Fruit fly (Drosophila melanogaster) whole organism, wandering third instar larva: Measurements from ENCODE around the gene DIP-gamma.

ENCODE experiments used
- Abd-B ChIP-seq: fragments of >200 bp; optimal IDR thresholded peaks from 2 replicates; lab custom pipeline; 2017; ENCODE audit warnings: missing biosample characterization, missing genetic modification characterization
- CG32264 ChIP-seq: fragments of 200-800 bp; sonication (Bioruptor generic); optimal IDR thresholded peaks from 2 replicates; lab custom pipeline; 2016; ENCODE audit warnings: missing biosample characterization, missing genetic modification characterization
- CG9705 ChIP-seq: fragments of 200-800 bp; sonication (Bioruptor generic); optimal IDR thresholded peaks from 2 replicates; lab custom pipeline; 2018; ENCODE audit warnings: missing biosample characterization, mild to moderate bottlenecking, missing genetic modification characterization
- CrebA ChIP-seq: fragments of 200-800 bp; sonication (Bioruptor generic); optimal IDR thresholded peaks from 2 replicates; lab custom pipeline; 2016; ENCODE audit warnings: missing biosample characterization, mild to moderate bottlenecking, missing genetic modification characterization, borderline replicate concordance
- Dfd ChIP-seq: fragments of >200 bp; optimal IDR thresholded peaks from 2 replicates; lab custom pipeline; 2017; ENCODE audit warnings: missing biosample characterization, missing genetic modification characterization
- Dif ChIP-seq: fragments of 200-275, 200-300 bp; sonication (Bioruptor generic); optimal IDR thresholded peaks from 2 replicates; lab custom pipeline; 2018; ENCODE audit warnings: missing biosample characterization, missing genetic modification characterization; ENCODE audit not compliant: partially characterized antibody
- GATAd ChIP-seq: sonication (Bioruptor generic); optimal IDR thresholded peaks from 2 replicates; lab custom pipeline; 2016; ENCODE audit warnings: missing biosample characterization, missing genetic modification characterization
- HLH106 ChIP-seq: fragments of 200-800 bp; optimal IDR thresholded peaks from 3 replicates; lab custom pipeline; 2019; ENCODE audit warnings: missing biosample characterization, mild to moderate bottlenecking, missing genetic modification characterization, moderate library complexity
- Hnf4 ChIP-seq: fragments of 200-800 bp; sonication (Bioruptor generic); optimal IDR thresholded peaks from 2 replicates; lab custom pipeline; 2016; ENCODE audit warnings: missing biosample characterization, mild to moderate bottlenecking, missing genetic modification characterization
- Hr78 ChIP-seq: fragments of >200 bp; optimal IDR thresholded peaks from 2 replicates; lab custom pipeline; 2017; ENCODE audit warnings: missing biosample characterization, missing genetic modification characterization
- Hr83 ChIP-seq: fragments of 200-300 bp; sonication (Bioruptor generic); optimal IDR thresholded peaks from 2 replicates; lab custom pipeline; 2016; ENCODE audit warnings: missing biosample characterization, mild to moderate bottlenecking, missing genetic modification characterization, moderate library complexity; ENCODE audit not compliant: poor library complexity, severe bottlenecking
- Jra ChIP-seq: sonication (Bioruptor generic); optimal IDR thresholded peaks from 2 replicates; lab custom pipeline; 2016; ENCODE audit warnings: missing biosample characterization, missing genetic modification characterization
- Mio ChIP-seq: sonication (Bioruptor generic); optimal IDR thresholded peaks from 2 replicates; lab custom pipeline; 2016; ENCODE audit warnings: missing biosample characterization, missing genetic modification characterization
- Myc ChIP-seq: fragments of >200 bp; optimal IDR thresholded peaks from 2 replicates; lab custom pipeline; 2017
- N ChIP-seq: fragments of >200 bp; optimal IDR thresholded peaks from 2 replicates; lab custom pipeline; 2018; ENCODE audit warnings: missing biosample characterization, missing external identifiers, missing genetic modification characterization
- OdsH ChIP-seq: fragments of 200-800 bp; sonication (Bioruptor generic); optimal IDR thresholded peaks from 2 replicates; lab custom pipeline; 2016; ENCODE audit warnings: missing biosample characterization, mild to moderate bottlenecking, missing genetic modification characterization
- Rel ChIP-seq, 2 experiments: fragments of 200-800 bp; sonication (Bioruptor generic) in 1 of 2; optimal IDR thresholded peaks; 2 replicates in 1 of 2; 3 replicates in 1 of 2; lab custom pipeline; 2016 to 2019; ENCODE audit warnings: mild to moderate bottlenecking in 2 of 2, missing biosample characterization in 2 of 2, missing genetic modification characterization in 2 of 2, moderate library complexity in 1 of 2
- Sp1 ChIP-seq: fragments of 200-800 bp; sonication (Bioruptor generic); optimal IDR thresholded peaks from 3 replicates; lab custom pipeline; 2019; ENCODE audit warnings: missing biosample characterization, mild to moderate bottlenecking, missing genetic modification characterization, moderate library complexity
- Vsx2 ChIP-seq: fragments of 200-300, 225-300 bp; sonication (Bioruptor generic); optimal IDR thresholded peaks from 2 replicates; lab custom pipeline; 2018; ENCODE audit warnings: missing biosample characterization, missing genetic modification characterization; ENCODE audit not compliant: partially characterized antibody
- br ChIP-seq: fragments of 200-800 bp; sonication (Bioruptor generic); optimal IDR thresholded peaks from 2 replicates; lab custom pipeline; 2016; ENCODE audit warnings: missing biosample characterization, missing genetic modification characterization
- brk ChIP-seq: fragments of 200-800 bp; sonication (Bioruptor generic); optimal IDR thresholded peaks from 2 replicates; lab custom pipeline; 2016; ENCODE audit warnings: missing biosample characterization, mild to moderate bottlenecking, missing genetic modification characterization
- dl ChIP-seq, 2 experiments: fragments of 175-275, 200-275 bp in 1 of 2; fragments of 200-275 bp in 1 of 2; sonication (Bioruptor generic); optimal IDR thresholded peaks; lab custom pipeline; 2018; ENCODE audit warnings: mild to moderate bottlenecking in 2 of 2, missing biosample characterization in 2 of 2, missing genetic modification characterization in 2 of 2, moderate library complexity in 2 of 2; ENCODE audit not compliant: partially characterized antibody in 2 of 2, insufficient read depth in 1 of 2
- dmrt93B ChIP-seq: fragments of 200-800 bp; sonication (Bioruptor generic); optimal IDR thresholded peaks from 2 replicates; lab custom pipeline; 2018; ENCODE audit warnings: missing biosample characterization, mild to moderate bottlenecking, missing genetic modification characterization
- dsf ChIP-seq: sonication (Bioruptor generic); optimal IDR thresholded peaks from 2 replicates; lab custom pipeline; 2016; ENCODE audit warnings: missing biosample characterization, missing genetic modification characterization, borderline replicate concordance
- ey ChIP-seq: fragments of 200-800 bp; sonication (Bioruptor generic); optimal IDR thresholded peaks from 2 replicates; lab custom pipeline; 2016; ENCODE audit warnings: missing biosample characterization, missing genetic modification characterization
- foxo ChIP-seq, 2 experiments: fragments of 200-800 bp; sonication (Bioruptor generic); optimal IDR thresholded peaks; 2 replicates in 1 of 2; 3 replicates in 1 of 2; lab custom pipeline; 2016 to 2017; ENCODE audit warnings: missing biosample characterization in 2 of 2, missing genetic modification characterization in 2 of 2
- fru ChIP-seq: fragments of 200-800 bp; sonication (Bioruptor generic); optimal IDR thresholded peaks from 3 replicates; lab custom pipeline; 2016; ENCODE audit warnings: missing biosample characterization, mild to moderate bottlenecking, missing genetic modification characterization
- h ChIP-seq: fragments of 200-800 bp; sonication (Bioruptor generic); optimal IDR thresholded peaks from 3 replicates; lab custom pipeline; 2016; ENCODE audit warnings: missing biosample characterization, mild to moderate bottlenecking, missing genetic modification characterization
- jim ChIP-seq: fragments of 175-275, 200-325 bp; sonication (Bioruptor generic); optimal IDR thresholded peaks from 2 replicates; lab custom pipeline; 2016; ENCODE audit warnings: missing biosample characterization, mild to moderate bottlenecking, missing genetic modification characterization
- lola ChIP-seq: fragments of >200 bp; optimal IDR thresholded peaks from 2 replicates; lab custom pipeline; 2017; ENCODE audit warnings: missing biosample characterization, missing genetic modification characterization
- pan ChIP-seq: fragments of >200 bp; optimal IDR thresholded peaks from 2 replicates; lab custom pipeline; 2017
- psq ChIP-seq: fragments of 200-800 bp; sonication (Bioruptor generic); optimal IDR thresholded peaks from 3 replicates; lab custom pipeline; 2017; ENCODE audit warnings: missing biosample characterization, mild to moderate bottlenecking, missing genetic modification characterization, moderate library complexity
- rgr ChIP-seq: fragments of 200-800 bp; sonication (Bioruptor generic); optimal IDR thresholded peaks from 3 replicates; lab custom pipeline; 2016; ENCODE audit warnings: missing biosample characterization, mild to moderate bottlenecking, missing genetic modification characterization
- sage ChIP-seq: fragments of 200-800 bp; sonication (Bioruptor generic); optimal IDR thresholded peaks from 2 replicates; lab custom pipeline; 2016; ENCODE audit warnings: missing biosample characterization, mild to moderate bottlenecking, missing genetic modification characterization
- sv ChIP-seq: fragments of 200-800 bp; sonication (Bioruptor generic); optimal IDR thresholded peaks from 3 replicates; lab custom pipeline; 2016; ENCODE audit warnings: missing biosample characterization, missing genetic modification characterization
- tai ChIP-seq: sonication (Bioruptor generic); optimal IDR thresholded peaks from 2 replicates; lab custom pipeline; 2016; ENCODE audit warnings: missing biosample characterization, missing genetic modification characterization
- usp ChIP-seq: fragments of >200 bp; optimal IDR thresholded peaks from 2 replicates; lab custom pipeline; 2017; ENCODE audit warnings: missing biosample characterization, missing genetic modification characterization
- woc ChIP-seq: sonication (Bioruptor generic); optimal IDR thresholded peaks from 2 replicates; lab custom pipeline; 2016; ENCODE audit warnings: missing biosample characterization, mild to moderate bottlenecking, missing genetic modification characterization

The DIP-gamma gene

DNA sequence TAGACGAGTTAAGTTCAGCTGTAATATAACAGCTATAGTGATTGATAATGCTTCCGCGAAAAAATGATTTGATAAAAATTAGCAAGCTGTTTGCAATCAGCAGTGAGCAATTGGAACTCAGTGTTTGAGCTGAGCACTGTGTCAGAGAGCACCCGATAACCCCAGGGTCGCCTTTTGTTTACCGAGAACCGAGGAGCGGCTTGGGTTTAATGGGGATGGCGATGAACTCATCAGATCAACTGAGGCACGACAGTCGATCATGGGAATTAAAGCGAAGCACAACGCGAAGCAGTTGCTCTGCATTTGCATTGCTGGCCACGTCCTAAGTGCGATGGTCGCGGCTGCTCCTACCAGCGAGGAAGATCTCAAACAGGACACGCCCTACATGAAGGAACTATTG lies 86.7 kb downstream of the DIP-gamma start, which contains the start of gene Nepl21:
Nepl21 (plus strand) TSS at position 260 of the 400 bp plus-strand sequence.
- TF ChIP-seq usp, result no peak
- TF ChIP-seq Rel (GFP tag; optimal IDR thresholded peaks at IDR 0.05; lab: Kevin White, UChicago), result no peak
- TF ChIP-seq Rel (tag; optimal IDR thresholded peaks at IDR 0.05; lab: Kevin White, UChicago), result peak; percentile 17
- no peak for TF ChIP-seq dmrt93B (GFP tag; lab: Kevin White, UChicago)
- TF ChIP-seq Mio (GFP tag; lab: Kevin White, UChicago), result no peak
- no peak for TF ChIP-seq Dif (GFP tag; lab: Kevin White, UChicago)
- no peak for TF ChIP-seq GATAd
- no peak for TF ChIP-seq Hr83 (GFP tag; lab: Kevin White, UChicago)
- TF ChIP-seq woc, result no peak

DNA sequence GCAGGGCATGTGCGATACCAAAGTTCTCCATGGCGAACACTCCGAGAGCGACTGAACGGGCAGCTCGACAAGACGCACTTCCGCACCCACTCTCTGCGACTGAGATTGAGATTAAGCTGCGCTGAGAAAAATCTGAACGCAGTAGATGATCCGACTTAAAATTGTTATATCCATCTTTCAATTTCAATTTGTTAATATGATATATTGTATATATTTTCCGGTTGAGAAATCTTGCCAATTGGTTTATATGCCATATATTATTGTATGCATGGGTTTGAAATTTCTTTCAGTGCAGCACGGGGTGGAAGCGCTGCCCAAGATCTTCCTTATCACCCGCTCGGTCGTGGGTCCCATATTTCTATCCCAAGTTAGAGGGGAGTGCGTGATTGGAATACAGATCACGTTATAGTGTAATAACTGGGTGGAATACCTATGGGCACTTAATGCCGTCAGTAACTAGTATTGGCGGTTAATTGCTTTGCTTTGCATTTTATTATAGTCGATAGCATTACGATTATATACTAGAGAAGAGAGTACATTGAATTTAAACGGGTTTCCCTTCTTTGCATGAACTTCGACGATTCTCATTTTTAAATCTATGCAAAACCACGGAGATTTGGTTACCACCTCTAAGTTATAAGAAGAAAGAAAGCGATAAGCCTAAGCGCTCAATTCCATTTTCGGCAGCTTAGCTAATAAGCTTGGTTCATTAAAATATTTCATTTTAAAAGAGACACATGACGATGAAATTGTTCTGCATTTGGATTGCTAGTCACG lies 89.9 kb downstream of the DIP-gamma start, which contains the start of the genes Nepl19 and Nepl20:
Nepl19 (minus strand) TSS at position 57 of the 777 bp plus-strand sequence.
Nepl20 (plus strand) TSS at position 727 of the 777 bp plus-strand sequence.
- TF ChIP-seq ey (GFP tag; lab: Kevin White, UChicago) (peak; percentile 87), foxo (GFP tag; optimal IDR thresholded peaks at IDR 0.05; lab: Kevin White, UChicago) (peak in 1 of 2 experiments; percentile 90), Jra (GFP tag; lab: Kevin White, UChicago) (no peak), psq (GFP tag; lab: Kevin White, UChicago) (peak; percentile 80), CG32264 (GFP tag; lab: Kevin White, UChicago) (peak; percentile 41), Mio (GFP tag; lab: Kevin White, UChicago) (peak; percentile 12), CrebA (GFP tag; lab: Kevin White, UChicago) (peak; percentile 41), Hr83 (GFP tag; lab: Kevin White, UChicago) (no peak), HLH106 (tag; lab: Kevin White, UChicago) (peak; percentile 84), sv (peak; percentile 81), Abd-B (GFP tag; lab: Kevin White, UChicago) (no peak), dl (GFP tag; optimal IDR thresholded peaks at IDR 0.05; lab: Kevin White, UChicago; ENCODE audit: insufficient read depth in 1 of 2, partially characterized antibody in 2 of 2) (no peak), Sp1 (GFP tag; lab: Kevin White, UChicago) (peak; percentile 79), Vsx2 (GFP tag; lab: Kevin White, UChicago) (no peak), CG9705 (GFP tag; lab: Kevin White, UChicago) (no peak), jim (GFP tag; lab: Kevin White, UChicago) (no peak), Rel (GFP tag; optimal IDR thresholded peaks at IDR 0.05; lab: Kevin White, UChicago) (peak; percentile 51), Rel (tag; optimal IDR thresholded peaks at IDR 0.05; lab: Kevin White, UChicago) (peak; percentile 56), lola (GFP tag; lab: Kevin White, UChicago) (no peak), dmrt93B (GFP tag; lab: Kevin White, UChicago) (peak; percentile 68), N (GFP tag; lab: Kevin White, UChicago) (no peak), Hnf4 (peak; percentile 85), sage (GFP tag; lab: Kevin White, UChicago) (peak; percentile 77), tai (GFP tag; lab: Kevin White, UChicago) (no peak), dsf (GFP tag; lab: Kevin White, UChicago) (no peak), woc (peak; percentile 53), rgr (peak; percentile 90), Dif (GFP tag; lab: Kevin White, UChicago) (no peak), GATAd (no peak), usp (no peak), Dfd (no peak), fru (GFP tag; lab: Kevin White, UChicago) (peak; percentile 89), br (peak; percentile 86), Myc (lab: Kevin White, UChicago) (no peak), OdsH (GFP tag; lab: Kevin White, UChicago) (peak; percentile 92), pan (lab: Kevin White, UChicago) (no peak), brk (GFP tag; lab: Kevin White, UChicago) (no peak), h (GFP tag; lab: Kevin White, UChicago) (peak; percentile 93), Hr78 (no peak)
- TF ChIP-seq, all 38 proteins: peak for 19
